Worm (Caenorhabditis elegans) whole organism, early embryonic: ENCODE measurements around the gene F57B9.1.

ENCODE experiments used
- ama-1 ChIP-seq: fragments of 150-350 bp; optimal IDR thresholded peaks from 2 replicates; lab custom pipeline; 2014
- ceh-13 ChIP-seq: fragments of 200-800 bp; sonication (Bioruptor generic); optimal IDR thresholded peaks from 2 replicates; lab custom pipeline; 2018; ENCODE audit warnings: mild to moderate bottlenecking, missing genetic modification characterization, missing compliant biosample characterization
- ets-7 ChIP-seq: sonication (generic microtip); optimal IDR thresholded peaks from 2 replicates; lab custom pipeline; 2016; ENCODE audit warnings: missing genotype, missing genetic modification characterization, missing compliant biosample characterization

DNA sequence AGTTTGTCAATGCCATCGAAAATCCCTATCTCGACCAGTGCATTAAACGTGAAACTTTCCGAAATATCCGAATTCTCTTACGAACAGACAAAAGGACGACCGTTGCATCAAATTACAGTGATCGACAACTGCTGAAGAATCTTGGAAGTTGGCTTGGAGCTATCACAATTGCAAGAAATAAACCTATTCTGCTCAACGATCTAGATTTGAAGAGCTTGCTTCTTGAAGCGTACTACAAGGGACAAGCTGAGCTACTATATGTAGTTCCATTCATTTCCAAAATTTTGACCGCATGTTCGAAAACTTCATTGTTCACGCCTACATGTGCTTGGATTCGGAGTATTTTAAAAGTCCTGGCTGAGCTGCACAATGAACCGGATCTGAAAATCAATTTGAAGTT, 7.9 kb upstream of the F57B9.1 start:
- TF ChIP-seq ceh-13 (GFP tag; lab: Kevin White, UChicago) (no peak), ama-1 (no peak), ets-7 (tag; lab: Kevin White, UChicago) (no peak)
